Worm (Caenorhabditis elegans) whole organism, early embryonic: ENCODE data around the gene mrps-18B.

Source experiments
- B0310.2 ChIP-seq: sonication (generic microtip); optimal IDR thresholded peaks from 2 replicates; lab custom pipeline; 2016; ENCODE audit warnings: mild to moderate bottlenecking, missing genetic modification characterization, missing compliant biosample characterization
- F13C5.2 ChIP-seq: sonication (generic microtip); optimal IDR thresholded peaks from 2 replicates; lab custom pipeline; 2017; ENCODE audit warnings: mild to moderate bottlenecking, missing genetic modification characterization, inconsistent platforms, missing compliant biosample characterization
- aly-1 ChIP-seq: sonication (generic microtip); optimal IDR thresholded peaks from 2 replicates; lab custom pipeline; 2016; ENCODE audit warnings: missing genetic modification characterization, missing compliant biosample characterization
- ama-1 ChIP-seq: fragments of 150-350 bp; optimal IDR thresholded peaks from 2 replicates; lab custom pipeline; 2014
- ceh-13 ChIP-seq: fragments of 200-800 bp; sonication (Bioruptor generic); optimal IDR thresholded peaks from 2 replicates; lab custom pipeline; 2018; ENCODE audit warnings: mild to moderate bottlenecking, missing genetic modification characterization, missing compliant biosample characterization
- ceh-36 ChIP-seq: sonication (generic microtip); optimal IDR thresholded peaks from 2 replicates; lab custom pipeline; 2016; ENCODE audit warnings: missing genetic modification characterization, inconsistent platforms, missing compliant biosample characterization
- ets-7 ChIP-seq: sonication (generic microtip); optimal IDR thresholded peaks from 2 replicates; lab custom pipeline; 2016; ENCODE audit warnings: missing genotype, missing genetic modification characterization, missing compliant biosample characterization
- flt-1 ChIP-seq: fragments of 200-800 bp; sonication (Bioruptor generic); IDR thresholded peaks from 2 replicates; pipeline ENCODE4 v1.3.6; 2022; ENCODE audit warnings: missing genetic modification characterization, missing compliant biosample characterization
- hmbx-1 ChIP-seq: sonication (generic microtip); optimal IDR thresholded peaks from 2 replicates; lab custom pipeline; 2016; ENCODE audit warnings: mild to moderate bottlenecking, missing genetic modification characterization, missing compliant biosample characterization
- hmg-4 ChIP-seq: fragments of 200-800 bp; sonication (Bioruptor generic); optimal IDR thresholded peaks from 2 replicates; lab custom pipeline; 2018; ENCODE audit warnings: mild to moderate bottlenecking, missing genetic modification characterization, missing compliant biosample characterization
- hnd-1 ChIP-seq: sonication (generic microtip); optimal IDR thresholded peaks from 2 replicates; lab custom pipeline; 2016; ENCODE audit warnings: missing genetic modification characterization, missing compliant biosample characterization
- pes-1 ChIP-seq: fragments of 200-800 bp; sonication (Bioruptor generic); IDR thresholded peaks from 2 replicates; pipeline ENCODE4 v1.3.6; 2022; ENCODE audit warnings: missing genetic modification reagents, missing genetic modification characterization, missing compliant biosample characterization
- scrt-1 ChIP-seq: fragments of 200-800 bp; sonication (Bioruptor generic); IDR thresholded peaks from 2 replicates; pipeline ENCODE4 v1.3.6; 2022; ENCODE audit warnings: missing genetic modification characterization, missing compliant biosample characterization
- sea-1 ChIP-seq: fragments of 200-800 bp; sonication (Bioruptor generic); conservative IDR thresholded peaks from 2 replicates; pipeline ENCODE4 v1.3.6; 2022; ENCODE audit warnings: missing genetic modification characterization, missing compliant biosample characterization
- tbx-11 ChIP-seq: fragments of 200-800 bp; sonication (Bioruptor generic); IDR thresholded peaks from 2 replicates; pipeline ENCODE4 v1.3.6; 2022; ENCODE audit warnings: missing genetic modification characterization, missing compliant biosample characterization
- tbx-37 ChIP-seq: fragments of 200-800 bp; sonication (Bioruptor generic); conservative IDR thresholded peaks from 2 replicates; pipeline ENCODE4 v1.3.6; 2022; ENCODE audit warnings: missing genetic modification reagents, missing genetic modification characterization, missing compliant biosample characterization
- tra-4 ChIP-seq: sonication (generic microtip); optimal IDR thresholded peaks from 2 replicates; lab custom pipeline; 2017; ENCODE audit warnings: missing genetic modification characterization, missing compliant biosample characterization

The mrps-18B gene

ce11 chrII:8485603-8486002 lies 39.9 kb upstream of the mrps-18B start, which contains the start of gene gbh-2:
Gene gbh-2 (plus strand): TSS chrII:8485879.
- TF ChIP-seq pes-1 (GFP tag; lab: Robert Waterston, UW) (no peak), hmbx-1 (tag; lab: Kevin White, UChicago) (no peak), tbx-37 (no peak), F13C5.2 (tag; lab: Kevin White, UChicago) (no peak), hmg-4 (GFP tag; lab: Kevin White, UChicago) (no peak), ets-7 (no peak), B0310.2 (tag; lab: Kevin White, UChicago) (no peak), tra-4 (tag; lab: Kevin White, UChicago) (no peak), ceh-13 (GFP tag; lab: Kevin White, UChicago) (no peak), aly-1 (tag; lab: Kevin White, UChicago) (no peak), ceh-36 (tag; lab: Kevin White, UChicago) (no peak), hnd-1 (no peak), tbx-11 (no peak), flt-1 (GFP tag; lab: Robert Waterston, UW) (no peak)

- no peak for TF ChIP-seq pes-1 (GFP tag; lab: Robert Waterston, UW)
- TF ChIP-seq ama-1: no peak
- TF ChIP-seq ets-7: no peak
- TF ChIP-seq B0310.2 (tag; lab: Kevin White, UChicago): no peak
- TF ChIP-seq tbx-11: no peak
- TF ChIP-seq hmg-4 (GFP tag; lab: Kevin White, UChicago): no peak
- TF ChIP-seq aly-1 (tag; lab: Kevin White, UChicago): no peak
- TF ChIP-seq hnd-1: no peak
- TF ChIP-seq hmbx-1 (tag; lab: Kevin White, UChicago): no peak
- no peak for TF ChIP-seq ceh-13 (GFP tag; lab: Kevin White, UChicago)
Measured at ce11 chrII:8488123-8488522, 37.4 kb upstream of the mrps-18B start.

- TF ChIP-seq aly-1 (tag; lab: Kevin White, UChicago) (no peak), F13C5.2 (tag; lab: Kevin White, UChicago) (no peak), hnd-1 (no peak)
Measured at ce11 chrII:8494228-8494717, 31.2 kb upstream of the mrps-18B start, which contains the start of gene M05D6.9. Gene M05D6.9 (plus strand): TSS chrII:8494278.

- TF ChIP-seq tbx-11: no peak
- TF ChIP-seq sea-1 (GFP tag; lab: Robert Waterston, UW): no peak
- no peak for TF ChIP-seq aly-1 (tag; lab: Kevin White, UChicago)
- no peak for TF ChIP-seq ama-1
- TF ChIP-seq tbx-37: no peak
- no peak for TF ChIP-seq pes-1 (GFP tag; lab: Robert Waterston, UW)
- TF ChIP-seq B0310.2 (tag; lab: Kevin White, UChicago): no peak
- TF ChIP-seq hnd-1: no peak
- TF ChIP-seq hmbx-1 (tag; lab: Kevin White, UChicago): no peak
- no peak for TF ChIP-seq ceh-13 (GFP tag; lab: Kevin White, UChicago)
- no peak for TF ChIP-seq hmg-4 (GFP tag; lab: Kevin White, UChicago)
- no peak for TF ChIP-seq ceh-36 (tag; lab: Kevin White, UChicago)
Measured at ce11 chrII:8496184-8496583, 29.3 kb upstream of the mrps-18B start.

- TF ChIP-seq aly-1 (tag; lab: Kevin White, UChicago): no peak
- TF ChIP-seq hmg-4 (GFP tag; lab: Kevin White, UChicago): no peak
- no peak for TF ChIP-seq F13C5.2 (tag; lab: Kevin White, UChicago)
- TF ChIP-seq tbx-37: no peak
- no peak for TF ChIP-seq ceh-13 (GFP tag; lab: Kevin White, UChicago)
- TF ChIP-seq ets-7: no peak
- no peak for TF ChIP-seq ceh-36 (tag; lab: Kevin White, UChicago)
- TF ChIP-seq tra-4 (tag; lab: Kevin White, UChicago): no peak
- no peak for TF ChIP-seq hmbx-1 (tag; lab: Kevin White, UChicago)
- TF ChIP-seq sea-1 (GFP tag; lab: Robert Waterston, UW): no peak
- TF ChIP-seq ama-1: no peak
Measured at ce11 chrII:8498173-8498572, 27.3 kb upstream of the mrps-18B start.

ce11 chrII:8499021-8499420 lies 26.5 kb upstream of the mrps-18B start:
- TF ChIP-seq hmbx-1 (tag; lab: Kevin White, UChicago) (no peak), ceh-36 (tag; lab: Kevin White, UChicago) (no peak), sea-1 (GFP tag; lab: Robert Waterston, UW) (no peak), tbx-37 (no peak), ceh-13 (GFP tag; lab: Kevin White, UChicago) (no peak), hnd-1 (no peak), pes-1 (GFP tag; lab: Robert Waterston, UW) (no peak), flt-1 (GFP tag; lab: Robert Waterston, UW) (no peak), hmg-4 (GFP tag; lab: Kevin White, UChicago) (no peak), aly-1 (tag; lab: Kevin White, UChicago) (no peak), scrt-1 (GFP tag; lab: Robert Waterston, UW) (no peak), ets-7 (no peak), tbx-11 (no peak), ama-1 (no peak), F13C5.2 (tag; lab: Kevin White, UChicago) (no peak), tra-4 (tag; lab: Kevin White, UChicago) (no peak), B0310.2 (tag; lab: Kevin White, UChicago) (no peak)

- TF ChIP-seq tbx-37: no peak
- TF ChIP-seq ceh-36 (tag; lab: Kevin White, UChicago): no peak
- TF ChIP-seq pes-1 (GFP tag; lab: Robert Waterston, UW): no peak
- no peak for TF ChIP-seq aly-1 (tag; lab: Kevin White, UChicago)
- no peak for TF ChIP-seq ets-7
- no peak for TF ChIP-seq F13C5.2 (tag; lab: Kevin White, UChicago)
- TF ChIP-seq ceh-13 (GFP tag; lab: Kevin White, UChicago): no peak
- TF ChIP-seq hmg-4 (GFP tag; lab: Kevin White, UChicago): no peak
- no peak for TF ChIP-seq scrt-1 (GFP tag; lab: Robert Waterston, UW)
- no peak for TF ChIP-seq flt-1 (GFP tag; lab: Robert Waterston, UW)
- TF ChIP-seq B0310.2 (tag; lab: Kevin White, UChicago): no peak
Measured at ce11 chrII:8504074-8504724, 21.3 kb upstream of the mrps-18B start.
